Worm (Caenorhabditis elegans): ENCODE measurements around the gene F52D2.7.

The F52D2.7 gene

DNA sequence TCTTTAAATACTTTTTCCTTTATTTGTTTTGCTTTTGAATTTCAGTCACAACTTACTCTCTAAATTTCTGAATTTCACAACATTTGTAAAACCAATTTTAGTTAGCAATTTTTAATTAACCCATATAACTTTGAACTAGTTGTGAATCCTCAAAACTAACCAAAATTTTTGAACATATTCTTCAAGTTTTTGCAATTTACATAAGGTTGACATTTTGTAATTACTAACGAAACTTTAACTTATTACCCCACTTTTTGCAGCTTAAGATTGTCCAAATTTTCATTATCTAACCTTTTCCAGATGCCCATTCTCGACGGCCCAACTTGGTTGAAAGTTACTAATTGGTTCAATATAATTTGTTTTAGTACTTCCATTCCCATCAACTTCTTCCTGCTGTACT is 7.2 kb downstream of the F52D2.7 start, which contains the start of gene str-79:
str-79 (plus strand) TSS at position 301 of the 400 bp plus-strand sequence.
- TF ChIP-seq aha-1 (tag) = peak; percentile 84
- TF ChIP-seq madf-9 (GFP tag; conservative IDR thresholded peaks at IDR 0.05) = no peak

ce11 chrX:1971647-1972046 is 9.3 kb downstream of the F52D2.7 start:
- TF ChIP-seq arid-1 (GFP tag; conservative IDR thresholded peaks at IDR 0.05) (no peak), hlh-11 (tag; optimal IDR thresholded peaks at IDR 0.05) (no peak), mdt-29 (GFP tag; IDR thresholded peaks at IDR 0.05) (no peak), ceh-44 (GFP tag; IDR thresholded peaks at IDR 0.05) (no peak), set-16 (GFP tag; IDR thresholded peaks at IDR 0.05) (peak; percentile 73; the same call in 1 of the 2 replicates)

DNA sequence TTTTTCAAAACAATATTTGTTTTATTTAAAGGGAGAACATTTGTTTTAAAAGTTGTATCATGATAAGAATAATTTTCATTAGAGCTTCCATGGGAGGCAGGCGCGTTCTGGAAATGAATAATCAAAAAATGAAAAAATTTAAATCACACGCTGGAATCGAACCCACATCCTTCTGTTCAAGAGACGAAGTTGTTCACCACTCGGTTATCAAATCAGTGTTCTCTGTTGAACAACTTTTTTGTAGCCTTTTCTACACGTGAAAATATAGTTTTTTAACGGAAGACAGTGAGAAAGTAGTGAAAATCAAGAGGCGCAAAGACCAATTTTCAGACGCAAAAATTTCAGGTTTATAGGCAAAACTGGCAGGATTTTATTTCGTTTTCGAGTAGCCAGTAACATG is 10.4 kb downstream of the F52D2.7 start:
- no peak for TF ChIP-seq daf-8 (GFP tag; IDR thresholded peaks at IDR 0.05)
- TF ChIP-seq lin-15B (tag; optimal IDR thresholded peaks at IDR 0.05) = no peak
- no peak for TF ChIP-seq daf-12 (tag; optimal IDR thresholded peaks at IDR 0.05)
- TF ChIP-seq nhr-77 (tag; optimal IDR thresholded peaks at IDR 0.05) = no peak
- no peak for TF ChIP-seq nhr-237 (tag; optimal IDR thresholded peaks at IDR 0.05)
- no peak for TF ChIP-seq nhr-76 (tag; optimal IDR thresholded peaks at IDR 0.05)
- TF ChIP-seq madf-9 (GFP tag; conservative IDR thresholded peaks at IDR 0.05) = no peak
- no peak for TF ChIP-seq F26F4.8 (GFP tag; conservative IDR thresholded peaks at IDR 0.05)
- no peak for TF ChIP-seq aly-2 (tag; optimal IDR thresholded peaks at IDR 0.05)
- TF ChIP-seq hmg-1.1 (GFP tag; IDR thresholded peaks at IDR 0.05) = no peak
- no peak for TF ChIP-seq egl-27 (tag; optimal IDR thresholded peaks at IDR 0.05)
- TF ChIP-seq ceh-32 (tag; optimal IDR thresholded peaks at IDR 0.05; ENCODE audit: poor library complexity) = no peak
- TF ChIP-seq unc-130 (GFP tag; optimal IDR thresholded peaks at IDR 0.05) = no peak
- TF ChIP-seq dpl-1 (GFP tag; optimal IDR thresholded peaks at IDR 0.05) = no peak
- no peak for TF ChIP-seq nhr-48 (tag; optimal IDR thresholded peaks at IDR 0.05)
- no peak for TF ChIP-seq jun-1 (tag; optimal IDR thresholded peaks at IDR 0.05)

DNA sequence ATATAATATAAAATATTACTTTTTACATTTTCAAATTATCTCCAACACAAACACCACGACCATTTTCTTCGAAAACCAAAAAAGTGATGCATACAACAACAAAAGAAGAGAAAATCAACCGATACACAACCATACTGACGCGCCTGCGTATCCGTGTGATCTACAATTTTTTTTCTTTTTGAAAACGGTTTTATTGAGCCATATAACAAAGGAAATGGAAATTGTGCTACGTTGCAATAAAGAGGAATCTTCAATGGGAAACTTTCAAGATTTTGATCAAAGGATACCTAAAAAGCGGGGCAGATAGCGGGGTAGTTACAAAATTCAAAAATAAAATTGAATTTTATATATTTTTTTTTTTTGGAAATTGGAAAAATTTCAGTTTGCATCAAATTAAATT is 12.3 kb downstream of the F52D2.7 start, which contains the start of gene F52D2.5:
F52D2.5 (minus strand) TSS at position 101 of the 400 bp plus-strand sequence.
- no peak for TF ChIP-seq zag-1 (tag; optimal IDR thresholded peaks at IDR 0.05)
- TF ChIP-seq unc-62 (GFP tag; optimal IDR thresholded peaks at IDR 0.05 in 1 of 2) = no peak
- TF ChIP-seq unc-62 (tag; optimal IDR thresholded peaks at IDR 0.05) = no peak
- TF ChIP-seq gei-8 (GFP tag; optimal IDR thresholded peaks at IDR 0.05) = no peak
- no peak for TF ChIP-seq pha-4 (GFP tag; IDR thresholded peaks at IDR 0.05)
- no peak for TF ChIP-seq pha-4 (tag; optimal IDR thresholded peaks at IDR 0.05)
- no peak for TF ChIP-seq jun-1 (tag; optimal IDR thresholded peaks at IDR 0.05)

- no peak for TF ChIP-seq lin-1 (GFP tag; IDR thresholded peaks at IDR 0.05)
- no peak for TF ChIP-seq ama-1 (optimal IDR thresholded peaks at IDR 0.05)
- no peak for TF ChIP-seq nhr-77 (tag; optimal IDR thresholded peaks at IDR 0.05)
- no peak for TF ChIP-seq F26F4.8 (GFP tag; conservative IDR thresholded peaks at IDR 0.05)
- TF ChIP-seq aha-1 (tag) = no peak
- TF ChIP-seq unc-62 (GFP tag; optimal IDR thresholded peaks at IDR 0.05 in 1 of 2) = peak in 1 of 2 experiments; percentile 37
- no peak for TF ChIP-seq unc-62 (tag; optimal IDR thresholded peaks at IDR 0.05)
These were observed 13.3 kb downstream of the F52D2.7 start, which contains the start of gene F52D2.6 for ce11 chrX:1975692-1976091. TSS of gene F52D2.6 (plus strand) at chrX:1975992.

DNA sequence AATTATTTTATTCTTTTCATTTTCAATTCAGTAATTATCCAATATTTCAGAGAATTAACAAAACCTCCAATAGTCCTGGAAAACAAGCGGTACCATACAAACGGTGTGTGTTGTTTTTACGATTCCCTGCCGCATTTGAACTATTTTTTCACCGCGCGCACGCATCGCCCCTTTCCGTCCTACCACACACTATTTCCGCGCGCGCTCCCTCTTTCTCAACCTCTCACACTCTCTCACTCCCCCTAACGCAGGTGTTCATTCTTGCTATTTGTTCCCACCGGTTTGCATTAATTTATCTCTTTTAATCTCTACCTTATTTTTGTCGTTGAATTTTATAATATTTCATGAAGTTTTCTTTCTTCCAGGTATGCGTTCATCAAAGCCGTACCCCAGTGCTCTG is 15.3 kb downstream of the F52D2.7 start, which contains the start of gene F52D2.12:
F52D2.12 (plus strand) TSS at position 307 of the 400 bp plus-strand sequence.
- TF ChIP-seq duxl-1 (tag; optimal IDR thresholded peaks at IDR 0.05; ENCODE audit: poor library complexity) = peak; percentile 91
- TF ChIP-seq zag-1 (tag; optimal IDR thresholded peaks at IDR 0.05) = no peak

Measured in whole organism, L4 larva.